Worm (Caenorhabditis elegans) whole organism, late embryonic: ENCODE measurements around the gene T22F3.8.
"Not testable (repeated sequence)": the region's sequence is repeated elsewhere in the genome, so short reads cannot be mapped to it uniquely, and the experiment has no call there.

Experiments
- C08G9.2 ChIP-seq: sonication (generic microtip); optimal IDR thresholded peaks from 2 replicates; lab custom pipeline; 2016; ENCODE audit warnings: mild to moderate bottlenecking, missing genetic modification characterization, moderate library complexity, missing compliant biosample characterization
- F13H6.1 ChIP-seq: sonication (generic microtip); optimal IDR thresholded peaks from 2 replicates; lab custom pipeline; 2016; ENCODE audit warnings: missing genetic modification characterization, missing compliant biosample characterization
- K02D7.2 ChIP-seq: sonication (generic microtip); optimal IDR thresholded peaks from 2 replicates; lab custom pipeline; 2017; ENCODE audit warnings: mild to moderate bottlenecking, missing genetic modification characterization, missing compliant biosample characterization
- K09A11.1 ChIP-seq: sonication (generic microtip); optimal IDR thresholded peaks from 2 replicates; lab custom pipeline; 2017; ENCODE audit warnings: antibody characterized with exemption, mild to moderate bottlenecking, missing genetic modification characterization, missing compliant biosample characterization; ENCODE audit not compliant: insufficient read depth
- T23F11.4 ChIP-seq: fragments of 200-800 bp; sonication (Bioruptor generic); optimal IDR thresholded peaks from 2 replicates; lab custom pipeline; 2018; ENCODE audit warnings: mild to moderate bottlenecking, missing genetic modification characterization, missing compliant biosample characterization
- ahr-1 ChIP-seq: sonication (generic microtip); optimal IDR thresholded peaks from 2 replicates; lab custom pipeline; 2016; ENCODE audit warnings: missing genetic modification characterization, missing compliant biosample characterization
- ama-1 ChIP-seq: fragments of 150-350 bp; optimal IDR thresholded peaks from 2 replicates; lab custom pipeline; 2014
- ceh-14 ChIP-seq: sonication (generic microtip); optimal IDR thresholded peaks from 2 replicates; lab custom pipeline; 2016; ENCODE audit warnings: missing genotype, missing genetic modification characterization, missing compliant biosample characterization
- ceh-18 ChIP-seq: sonication (generic microtip); optimal IDR thresholded peaks from 2 replicates; lab custom pipeline; 2016; ENCODE audit warnings: missing genetic modification characterization, missing compliant biosample characterization
- ceh-19 ChIP-seq: fragments of 200-800 bp; sonication (Bioruptor generic); optimal IDR thresholded peaks from 2 replicates; lab custom pipeline; 2018; ENCODE audit warnings: mild to moderate bottlenecking, missing genetic modification characterization, missing compliant biosample characterization
- ceh-22 ChIP-seq: sonication (generic microtip); optimal IDR thresholded peaks from 2 replicates; lab custom pipeline; 2017; ENCODE audit warnings: missing biosample characterization, missing genetic modification characterization
- ceh-24 ChIP-seq: sonication (generic microtip); optimal IDR thresholded peaks from 2 replicates; lab custom pipeline; 2016; ENCODE audit warnings: mild to moderate bottlenecking, missing genetic modification characterization, missing compliant biosample characterization
- ceh-34 ChIP-seq: sonication (generic microtip); optimal IDR thresholded peaks from 2 replicates; lab custom pipeline; 2016; ENCODE audit warnings: mild to moderate bottlenecking, missing genetic modification characterization, missing compliant biosample characterization
- ceh-6 ChIP-seq: fragments of 200-800 bp; sonication (Bioruptor generic); optimal IDR thresholded peaks from 2 replicates; lab custom pipeline; 2018; ENCODE audit warnings: mild to moderate bottlenecking, missing genetic modification characterization, missing compliant biosample characterization
- elt-2 ChIP-seq: sonication (generic microtip); optimal IDR thresholded peaks from 2 replicates; lab custom pipeline; 2016; ENCODE audit warnings: missing genetic modification reagents, missing genetic modification characterization, missing compliant biosample characterization
- ets-4 ChIP-seq: sonication (generic microtip); optimal IDR thresholded peaks from 2 replicates; lab custom pipeline; 2016; ENCODE audit warnings: missing genetic modification characterization, missing compliant biosample characterization
- eyg-1 ChIP-seq: sonication (generic microtip); optimal IDR thresholded peaks from 2 replicates; lab custom pipeline; 2016; ENCODE audit warnings: missing genotype, missing genetic modification characterization, missing compliant biosample characterization
- fax-1 ChIP-seq: sonication (generic microtip); optimal IDR thresholded peaks from 2 replicates; lab custom pipeline; 2016; ENCODE audit warnings: missing genotype, missing genetic modification characterization, missing compliant biosample characterization
- fkh-10 ChIP-seq: fragments of 150-350 bp; optimal IDR thresholded peaks from 2 replicates; lab custom pipeline; 2014; ENCODE audit warnings: missing biosample characterization, missing genetic modification reagents, missing genetic modification characterization
- fkh-6 ChIP-seq: sonication (generic microtip); optimal IDR thresholded peaks from 2 replicates; lab custom pipeline; 2016; ENCODE audit warnings: missing genetic modification characterization, missing compliant biosample characterization
- hlh-13 ChIP-seq: fragments of 200-800 bp; sonication (Bioruptor generic); optimal IDR thresholded peaks from 2 replicates; lab custom pipeline; 2018; ENCODE audit warnings: mild to moderate bottlenecking, missing genetic modification characterization, missing compliant biosample characterization
- hlh-15 ChIP-seq: sonication (generic microtip); optimal IDR thresholded peaks from 2 replicates; lab custom pipeline; 2016; ENCODE audit warnings: missing genetic modification characterization, missing compliant biosample characterization
- hlh-30 ChIP-seq: sonication (generic microtip); optimal IDR thresholded peaks from 2 replicates; lab custom pipeline; 2017; ENCODE audit warnings: antibody characterized with exemption, missing genetic modification characterization, missing compliant biosample characterization; ENCODE audit not compliant: insufficient read depth
- hlh-8 ChIP-seq: sonication (generic microtip); optimal IDR thresholded peaks from 2 replicates; lab custom pipeline; 2016; ENCODE audit warnings: missing genotype, missing genetic modification characterization, missing compliant biosample characterization
- lin-11 ChIP-seq: fragments of 200-800 bp; sonication (Bioruptor generic); optimal IDR thresholded peaks from 2 replicates; lab custom pipeline; 2018; ENCODE audit warnings: mild to moderate bottlenecking, missing genetic modification characterization, missing compliant biosample characterization
- mec-3 ChIP-seq: sonication (generic microtip); optimal IDR thresholded peaks from 2 replicates; lab custom pipeline; 2016; ENCODE audit warnings: borderline replicate concordance, missing genetic modification characterization, missing compliant biosample characterization
- nfya-1 ChIP-seq: sonication (generic microtip); optimal IDR thresholded peaks from 2 replicates; lab custom pipeline; 2017; ENCODE audit warnings: missing genetic modification characterization, mild to moderate bottlenecking, missing compliant biosample characterization, antibody characterized with exemption, moderate library complexity
- npax-4 ChIP-seq: sonication (generic microtip); optimal IDR thresholded peaks from 2 replicates; lab custom pipeline; 2016; ENCODE audit warnings: missing genetic modification characterization, missing compliant biosample characterization
- pat-9 ChIP-seq: fragments of 200-800 bp; sonication (Bioruptor generic); optimal IDR thresholded peaks from 2 replicates; lab custom pipeline; 2018; ENCODE audit warnings: mild to moderate bottlenecking, missing genetic modification characterization, moderate library complexity, missing compliant biosample characterization
- pax-1 ChIP-seq: fragments of 150-350 bp; optimal IDR thresholded peaks from 2 replicates; lab custom pipeline; 2014; ENCODE audit warnings: missing biosample characterization, missing genetic modification characterization
- pha-4 ChIP-seq: fragments of 150-350 bp; optimal IDR thresholded peaks from 2 replicates; lab custom pipeline; 2018; ENCODE audit warnings: missing biosample characterization, missing genetic modification reagents, missing genetic modification characterization
- pqm-1 ChIP-seq: sonication (generic microtip); optimal IDR thresholded peaks from 2 replicates; lab custom pipeline; 2016; ENCODE audit warnings: missing genetic modification characterization, missing compliant biosample characterization
- ref-2 ChIP-seq: sonication (generic microtip); optimal IDR thresholded peaks from 2 replicates; lab custom pipeline; 2016; ENCODE audit warnings: missing genetic modification characterization, missing compliant biosample characterization
- sdc-2 ChIP-seq: sonication (generic microtip); optimal IDR thresholded peaks from 2 replicates; lab custom pipeline; 2016; ENCODE audit warnings: missing genotype, missing genetic modification characterization, missing compliant biosample characterization
- sox-2 ChIP-seq: fragments of 200-800 bp; sonication (Bioruptor generic); IDR thresholded peaks from 2 replicates; pipeline ENCODE4 v1.3.6; 2022; ENCODE audit warnings: missing genetic modification reagents, missing genetic modification characterization, missing compliant biosample characterization
- sox-4 ChIP-seq: sonication (generic microtip); optimal IDR thresholded peaks from 2 replicates; lab custom pipeline; 2017; ENCODE audit warnings: mild to moderate bottlenecking, missing genetic modification characterization, inconsistent platforms, missing compliant biosample characterization
- tbx-2 ChIP-seq: sonication (generic microtip); optimal IDR thresholded peaks from 2 replicates; lab custom pipeline; 2016; ENCODE audit warnings: missing genetic modification characterization, missing compliant biosample characterization
- tbx-7 ChIP-seq: sonication (generic microtip); optimal IDR thresholded peaks from 2 replicates; lab custom pipeline; 2016; ENCODE audit warnings: missing genotype, missing genetic modification characterization, missing compliant biosample characterization
- ttx-3 ChIP-seq: sonication (generic microtip); optimal IDR thresholded peaks from 2 replicates; lab custom pipeline; 2016; ENCODE audit warnings: missing genetic modification reagents, missing genetic modification characterization, missing compliant biosample characterization
- unc-3 ChIP-seq, 2 experiments: fragments of 200-800 bp in 1 of 2; sonication (Bioruptor generic) in 1 of 2; sonication (generic microtip) in 1 of 2; conservative IDR thresholded peaks in 1 of 2; optimal IDR thresholded peaks in 1 of 2; 2 replicates each; pipeline versions ENCODE4 v1.3.6 to Lab custom; 2016 to 2022; ENCODE audit warnings: missing compliant biosample characterization in 2 of 2, missing genetic modification characterization in 2 of 2, missing genetic modification reagents in 1 of 2
- unc-42 ChIP-seq: sonication (generic microtip); optimal IDR thresholded peaks from 2 replicates; lab custom pipeline; 2016; ENCODE audit warnings: missing genotype, missing genetic modification characterization, missing compliant biosample characterization
- unc-55 ChIP-seq: sonication (generic microtip); optimal IDR thresholded peaks from 2 replicates; lab custom pipeline; 2017; ENCODE audit warnings: missing biosample characterization, missing genetic modification reagents, missing genetic modification characterization
- zip-5 ChIP-seq: sonication (generic microtip); optimal IDR thresholded peaks from 2 replicates; lab custom pipeline; 2016; ENCODE audit warnings: missing genetic modification characterization, missing compliant biosample characterization
- ztf-16 ChIP-seq: sonication (generic microtip); optimal IDR thresholded peaks from 2 replicates; lab custom pipeline; 2017; ENCODE audit warnings: missing genetic modification characterization, missing compliant biosample characterization

The T22F3.8 gene

DNA sequence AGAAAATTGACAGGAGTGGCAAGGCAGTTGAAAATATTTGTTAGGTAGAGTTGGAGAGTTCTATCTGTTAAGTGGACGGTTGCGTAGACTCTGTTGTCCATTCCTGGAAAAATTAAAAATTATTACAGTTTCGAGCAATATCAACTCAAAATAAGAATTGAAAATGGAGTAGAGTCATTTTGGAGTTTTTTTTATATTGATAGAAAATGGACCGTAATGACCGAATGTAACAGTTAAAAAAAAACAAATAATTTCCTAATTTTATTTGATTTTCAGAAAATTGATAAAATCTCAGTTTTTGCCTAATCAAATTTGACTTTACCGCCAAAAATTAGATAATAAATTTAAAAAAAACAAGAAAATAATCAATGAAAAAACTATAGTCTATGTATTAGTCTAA lies 21.7 kb upstream of the T22F3.8 start, which contains the start of gene F59B1.4:
TSS of gene F59B1.4 (minus strand) at position 101 of the 400 bp plus-strand sequence.
- no peak for TF ChIP-seq K02D7.2 (tag; lab: Kevin White, UChicago)
- no peak for TF ChIP-seq tbx-2 (tag; lab: Kevin White, UChicago)
- no peak for TF ChIP-seq eyg-1 (tag; lab: Kevin White, UChicago)
- TF ChIP-seq sdc-2: no peak
- no peak for TF ChIP-seq ets-4
- no peak for TF ChIP-seq fkh-6 (tag; lab: Kevin White, UChicago)
- TF ChIP-seq hlh-15: no peak
- TF ChIP-seq ahr-1 (tag; lab: Kevin White, UChicago): no peak
- no peak for TF ChIP-seq unc-55
- no peak for TF ChIP-seq hlh-13 (GFP tag; lab: Kevin White, UChicago)
- no peak for TF ChIP-seq ceh-18 (tag; lab: Kevin White, UChicago)
- no peak for TF ChIP-seq nfya-1 (tag; lab: Kevin White, UChicago)
- TF ChIP-seq unc-42 (tag; lab: Kevin White, UChicago): no peak
- TF ChIP-seq zip-5 (tag; lab: Kevin White, UChicago): no peak
- no peak for TF ChIP-seq fax-1
- no peak for TF ChIP-seq ceh-24 (tag; lab: Kevin White, UChicago)
- no peak for TF ChIP-seq T23F11.4 (GFP tag; lab: Kevin White, UChicago)
- no peak for TF ChIP-seq ceh-19 (GFP tag; lab: Kevin White, UChicago)
- TF ChIP-seq ztf-16: no peak

ce11 chrV:3620608-3621007 lies 15.4 kb upstream of the T22F3.8 start, which contains the start of gene srx-93:
Gene srx-93 (minus strand): TSS chrV:3620708.
- TF ChIP-seq sox-4; ama-1; ceh-22 (tag; lab: Kevin White, UChicago): not testable (repeated sequence)

ce11 chrV:3616844-3617243 lies 11.6 kb upstream of the T22F3.8 start:
- TF ChIP-seq K09A11.1 (tag; lab: Kevin White, UChicago): no peak
- no peak for TF ChIP-seq mec-3 (tag; lab: Kevin White, UChicago)
- TF ChIP-seq unc-3 (GFP tag; conservative IDR thresholded peaks at IDR 0.05; lab: Robert Waterston, UW): no peak
- TF ChIP-seq unc-3 (tag; optimal IDR thresholded peaks at IDR 0.05; lab: Kevin White, UChicago): no peak
- TF ChIP-seq ceh-14 (tag; lab: Kevin White, UChicago): no peak
- TF ChIP-seq ref-2 (tag; lab: Kevin White, UChicago): no peak
- no peak for TF ChIP-seq tbx-7
- TF ChIP-seq fkh-6 (tag; lab: Kevin White, UChicago): no peak
- TF ChIP-seq pax-1 (tag; lab: Kevin White, UChicago): no peak
- no peak for TF ChIP-seq unc-55
- TF ChIP-seq ets-4: no peak
- no peak for TF ChIP-seq hlh-8 (tag; lab: Kevin White, UChicago)
- no peak for TF ChIP-seq fax-1
- no peak for TF ChIP-seq fkh-10
- TF ChIP-seq sox-4: no peak
- TF ChIP-seq hlh-30: no peak
- TF ChIP-seq ztf-16: no peak
- no peak for TF ChIP-seq pqm-1 (tag; lab: Kevin White, UChicago)
- TF ChIP-seq lin-11 (tag; lab: Kevin White, UChicago): no peak

DNA sequence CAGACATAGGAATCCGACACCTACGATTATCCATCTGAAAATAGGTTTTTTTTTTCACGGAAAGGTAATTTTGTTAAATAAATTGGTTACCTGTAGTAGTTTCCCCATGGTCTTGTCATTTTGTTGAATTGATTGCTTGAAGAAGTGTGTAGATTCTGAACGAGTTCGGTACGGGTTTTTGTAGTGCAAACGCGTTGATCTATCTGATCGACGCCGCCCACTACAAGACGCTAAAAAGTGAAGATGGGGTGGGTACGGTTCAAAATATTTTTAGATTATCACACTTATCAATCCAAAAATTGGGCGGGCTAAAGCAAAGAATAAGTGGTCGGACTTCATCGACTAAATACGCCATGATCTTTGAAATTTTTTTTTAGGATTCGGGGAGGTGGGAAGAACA lies 9.2 kb upstream of the T22F3.8 start, which contains the start of gene T22F3.11:
TSS of gene T22F3.11 (minus strand) at position 157 of the 400 bp plus-strand sequence.
- TF ChIP-seq ceh-34 (tag; lab: Kevin White, UChicago): no peak
- no peak for TF ChIP-seq F13H6.1 (tag; lab: Kevin White, UChicago)
- no peak for TF ChIP-seq unc-42 (tag; lab: Kevin White, UChicago)
- no peak for TF ChIP-seq hlh-30
- no peak for TF ChIP-seq sox-2
- TF ChIP-seq elt-2 (tag; lab: Kevin White, UChicago): no peak
- no peak for TF ChIP-seq C08G9.2
- TF ChIP-seq ceh-14 (tag; lab: Kevin White, UChicago): no peak
- TF ChIP-seq ceh-6 (GFP tag; lab: Kevin White, UChicago): no peak
- TF ChIP-seq npax-4 (tag; lab: Kevin White, UChicago): no peak
- TF ChIP-seq hlh-13 (GFP tag; lab: Kevin White, UChicago): no peak
- TF ChIP-seq ttx-3 (tag; lab: Kevin White, UChicago): no peak
- no peak for TF ChIP-seq pha-4 (tag; lab: Kevin White, UChicago)
- no peak for TF ChIP-seq ama-1
- TF ChIP-seq pat-9: no peak
